Worm (Caenorhabditis elegans) whole organism, early embryonic: ENCODE results near the gene nspc-20.

Source experiments
- ama-1 ChIP-seq: fragments of 150-350 bp; optimal IDR thresholded peaks from 2 replicates; lab custom pipeline; 2014
- ets-7 ChIP-seq: sonication (generic microtip); optimal IDR thresholded peaks from 2 replicates; lab custom pipeline; 2016; ENCODE audit warnings: missing genotype, missing genetic modification characterization, missing compliant biosample characterization
- hmg-4 ChIP-seq: fragments of 200-800 bp; sonication (Bioruptor generic); optimal IDR thresholded peaks from 2 replicates; lab custom pipeline; 2018; ENCODE audit warnings: mild to moderate bottlenecking, missing genetic modification characterization, missing compliant biosample characterization
- tbx-37 ChIP-seq: fragments of 200-800 bp; sonication (Bioruptor generic); conservative IDR thresholded peaks from 2 replicates; pipeline ENCODE4 v1.3.6; 2022; ENCODE audit warnings: missing genetic modification reagents, missing genetic modification characterization, missing compliant biosample characterization

DNA sequence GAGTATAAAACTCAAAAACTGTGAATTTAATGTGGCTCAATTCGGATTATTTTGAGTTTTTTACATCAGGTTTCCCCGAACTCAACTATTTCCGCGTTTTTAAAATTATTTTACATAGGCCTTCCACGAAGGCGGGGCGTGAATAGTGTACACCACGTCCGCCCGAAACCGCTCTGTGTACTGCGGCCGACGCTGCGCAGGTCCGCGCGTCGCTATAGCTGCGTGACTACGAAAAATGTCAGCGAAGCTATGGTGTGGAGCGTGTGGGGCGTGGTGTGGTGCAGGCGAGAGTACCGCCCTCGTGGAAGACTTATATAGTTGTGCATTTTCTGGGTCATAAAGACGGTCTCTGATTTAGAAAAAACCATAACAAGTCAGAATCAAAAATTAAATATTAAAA lies 12.2 kb downstream of the nspc-20 start:
- TF ChIP-seq ama-1 (lab: Kevin White, UChicago) = no peak
- no peak for TF ChIP-seq tbx-37 (GFP tag; lab: Robert Waterston, UW)
- no peak for TF ChIP-seq hmg-4 (GFP tag; lab: Kevin White, UChicago)
- TF ChIP-seq ets-7 (tag; lab: Kevin White, UChicago) = no peak
